Fruit fly (Drosophila melanogaster) S2 (cell line): ENCODE data around the gene gig.
A peak's percentile ranks its signal among the peaks of the same experiment; 100 is the strongest.

Experiments used
- CG8478 ChIP-seq: fragments of >200 bp; optimal IDR thresholded peaks from 2 replicates; lab custom pipeline; 2018
- CTCF ChIP-seq, 2 experiments: fragments of >200 bp; optimal IDR thresholded peaks; 2 replicates each; lab custom pipeline; 2018

gig gene

dm6 chr3L:20129032-20129431, at the start of gene gig:
gig (plus strand) TSS chr3L:20129181.
- no peak for TF ChIP-seq CG8478 (lab: Kevin White, UChicago)
- TF ChIP-seq CTCF (optimal IDR thresholded peaks at IDR 0.05; lab: Kevin White, UChicago) = no peak

- TF ChIP-seq CG8478 (lab: Kevin White, UChicago) (no peak), CTCF (optimal IDR thresholded peaks at IDR 0.05; lab: Kevin White, UChicago) (no peak)
These were observed 43.9 kb upstream of the gig start for dm6 chr3L:20085035-20085434.

- no peak for TF ChIP-seq CG8478 (lab: Kevin White, UChicago)
- no peak for TF ChIP-seq CTCF (optimal IDR thresholded peaks at IDR 0.05; lab: Kevin White, UChicago)
These were observed 40.1 kb upstream of the gig start, which contains the start of gene sNPF-R for dm6 chr3L:20088755-20089334. sNPF-R (minus strand) TSS chr3L:20089007.

dm6 chr3L:20097312-20097711, 31.7 kb upstream of the gig start:
- TF ChIP-seq CG8478 (lab: Kevin White, UChicago) (no peak), CTCF (optimal IDR thresholded peaks at IDR 0.05; lab: Kevin White, UChicago) (peak; percentile 92 to 94)

- TF ChIP-seq CG8478 (lab: Kevin White, UChicago) (no peak), CTCF (optimal IDR thresholded peaks at IDR 0.05; lab: Kevin White, UChicago) (peak; percentile 71 to 74)
These were observed 25.0 kb upstream of the gig start, which contains the start of gene CG14186 for dm6 chr3L:20103777-20104542. CG14186 (minus strand) TSS chr3L:20103827.

- TF ChIP-seq CG8478 (lab: Kevin White, UChicago) (no peak), CTCF (optimal IDR thresholded peaks at IDR 0.05; lab: Kevin White, UChicago) (no peak)
These were observed 24.4 kb upstream of the gig start for dm6 chr3L:20104543-20105046.

- TF ChIP-seq CG8478 (lab: Kevin White, UChicago) (no peak), CTCF (optimal IDR thresholded peaks at IDR 0.05; lab: Kevin White, UChicago) (no peak)
These were observed 23.2 kb upstream of the gig start, which contains the start of gene CG14185 for dm6 chr3L:20105794-20106193. CG14185 (plus strand) TSS chr3L:20106094.

dm6 chr3L:20111434-20111833, 17.5 kb upstream of the gig start, which contains the start of gene Ir76b:
Ir76b (minus strand) TSS chr3L:20111534.
- TF ChIP-seq CG8478 (lab: Kevin White, UChicago) = no peak
- no peak for TF ChIP-seq CTCF (optimal IDR thresholded peaks at IDR 0.05; lab: Kevin White, UChicago)

- peak in 1 of 2 experiments; percentile 21 for TF ChIP-seq CTCF (optimal IDR thresholded peaks at IDR 0.05; lab: Kevin White, UChicago)
- no peak for TF ChIP-seq CG8478 (lab: Kevin White, UChicago)
These were observed 16.1 kb upstream of the gig start, which contains the start of gene CG14187 for dm6 chr3L:20112797-20113368. CG14187 (minus strand) TSS chr3L:20112847.

- no peak for TF ChIP-seq CTCF (optimal IDR thresholded peaks at IDR 0.05; lab: Kevin White, UChicago)
- TF ChIP-seq CG8478 (lab: Kevin White, UChicago) = no peak
These were observed 5.9 kb upstream of the gig start for dm6 chr3L:20123038-20123437.

dm6 chr3L:20126106-20126505, 2.9 kb upstream of the gig start:
- no peak for TF ChIP-seq CTCF (optimal IDR thresholded peaks at IDR 0.05; lab: Kevin White, UChicago)
- no peak for TF ChIP-seq CG8478 (lab: Kevin White, UChicago)

- TF ChIP-seq CTCF (optimal IDR thresholded peaks at IDR 0.05; lab: Kevin White, UChicago) (no peak), CG8478 (lab: Kevin White, UChicago) (no peak)
These were observed 1.7 kb upstream of the gig start, which contains the start of gene CG7365 for dm6 chr3L:20127281-20127680. CG7365 (minus strand) TSS chr3L:20127381.

- TF ChIP-seq CG8478 (lab: Kevin White, UChicago) (no peak), CTCF (optimal IDR thresholded peaks at IDR 0.05; lab: Kevin White, UChicago) (no peak)
These were observed 2.7 kb downstream of the gig start, which contains the start of gene obst-J for dm6 chr3L:20131643-20132042. obst-J (minus strand) TSS chr3L:20131743.

- TF ChIP-seq CG8478 (lab: Kevin White, UChicago) (no peak), CTCF (optimal IDR thresholded peaks at IDR 0.05; lab: Kevin White, UChicago) (no peak)
These were observed 4.2 kb downstream of the gig start, which contains the start of gene CG7335 for dm6 chr3L:20133168-20133567. CG7335 (minus strand) TSS chr3L:20133268.
